Worm (Caenorhabditis elegans) whole organism, young adult: ENCODE measurements around the gene T10G3.8.

Experiments
- F33H1.4 ChIP-seq: fragments of 200-800 bp; sonication (Bioruptor generic); IDR thresholded peaks from 2 replicates; pipeline ENCODE4 v1.3.6; 2022; ENCODE audit warnings: missing genetic modification reagents, missing genetic modification characterization, missing compliant biosample characterization
- F55B11.4 ChIP-seq: sonication (generic microtip); optimal IDR thresholded peaks from 2 replicates; lab custom pipeline; 2016; ENCODE audit warnings: missing compliant biosample characterization, missing genetic modification characterization, borderline replicate concordance; ENCODE audit not compliant: insufficient read depth
- T07F8.4 ChIP-seq: sonication (generic microtip); optimal IDR thresholded peaks from 2 replicates; lab custom pipeline; 2016; ENCODE audit warnings: mild to moderate bottlenecking, missing genetic modification characterization, moderate library complexity, missing compliant biosample characterization
- T26A5.8 ChIP-seq: sonication (generic microtip); optimal IDR thresholded peaks from 2 replicates; lab custom pipeline; 2016; ENCODE audit warnings: missing genetic modification characterization, missing compliant biosample characterization
- Y79H2A.3 ChIP-seq: fragments of 200-800 bp; sonication (Bioruptor generic); conservative IDR thresholded peaks from 2 replicates; pipeline ENCODE4 v1.3.6; 2022; ENCODE audit warnings: missing genetic modification reagents, missing genetic modification characterization, missing compliant biosample characterization
- Y95B8A.8 ChIP-seq: fragments of 200-800 bp; sonication (Bioruptor generic); IDR thresholded peaks from 2 replicates; pipeline ENCODE4 v1.3.6; 2022; ENCODE audit warnings: missing genetic modification reagents, missing genetic modification characterization, missing compliant biosample characterization
- ama-1 ChIP-seq, 3 experiments: fragments of 150-350 bp in 1 of 3; sonication (generic microtip) in 2 of 3; optimal IDR thresholded peaks; 2 replicates each; lab custom pipeline; 2014 to 2018; ENCODE audit warnings: missing biosample characterization in 2 of 3, missing genetic modification characterization in 2 of 3, missing genetic modification reagents in 2 of 3
- aptf-2 ChIP-seq: fragments of 200-800 bp; sonication (Bioruptor generic); conservative IDR thresholded peaks from 2 replicates; pipeline ENCODE4 v1.3.6; 2022; ENCODE audit warnings: missing genetic modification reagents, missing genetic modification characterization, missing compliant biosample characterization
- aptf-3 ChIP-seq: fragments of 200-800 bp; sonication (Bioruptor generic); IDR thresholded peaks from 2 replicates; pipeline ENCODE4 v1.3.6; 2022; ENCODE audit warnings: missing genetic modification characterization, missing compliant biosample characterization
- atf-7 ChIP-seq: sonication (generic microtip); optimal IDR thresholded peaks from 2 replicates; lab custom pipeline; 2017; ENCODE audit warnings: mild to moderate bottlenecking, missing genetic modification characterization, missing compliant biosample characterization
- attf-6 ChIP-seq: fragments of 200-800 bp; sonication (Bioruptor generic); IDR thresholded peaks from 2 replicates; pipeline ENCODE4 v1.3.6; 2022; ENCODE audit warnings: missing genetic modification reagents, missing genetic modification characterization, missing compliant biosample characterization
- bed-1 ChIP-seq: fragments of 200-800 bp; sonication (Bioruptor generic); IDR thresholded peaks from 2 replicates; pipeline ENCODE4 v1.3.6; 2022; ENCODE audit warnings: missing genetic modification reagents, missing genetic modification characterization, missing compliant biosample characterization
- cebp-2 ChIP-seq: fragments of 200-800 bp; sonication (Bioruptor generic); IDR thresholded peaks from 2 replicates; pipeline ENCODE4 v1.3.6; 2022; ENCODE audit warnings: missing genetic modification characterization, missing compliant biosample characterization
- ceh-27 ChIP-seq: fragments of 200-800 bp; sonication (Bioruptor generic); optimal IDR thresholded peaks from 2 replicates; lab custom pipeline; 2018; ENCODE audit warnings: mild to moderate bottlenecking, missing genetic modification characterization, moderate library complexity, missing compliant biosample characterization
- ceh-58 ChIP-seq: fragments of 200-800 bp; sonication (Bioruptor generic); IDR thresholded peaks from 2 replicates; pipeline ENCODE4 v1.3.6; 2022; ENCODE audit warnings: missing genetic modification characterization, missing compliant biosample characterization
- ceh-79 ChIP-seq: sonication (generic microtip); optimal IDR thresholded peaks from 2 replicates; lab custom pipeline; 2017; ENCODE audit warnings: mild to moderate bottlenecking, missing genetic modification characterization, missing compliant biosample characterization
- chd-7 ChIP-seq: sonication (generic microtip); optimal IDR thresholded peaks from 2 replicates; lab custom pipeline; 2016; ENCODE audit warnings: mild to moderate bottlenecking, missing genetic modification characterization, moderate library complexity, missing compliant biosample characterization
- die-1 ChIP-seq: sonication (generic microtip); optimal IDR thresholded peaks from 2 replicates; lab custom pipeline; 2016; ENCODE audit warnings: missing genotype, mild to moderate bottlenecking, missing genetic modification characterization, missing compliant biosample characterization
- dox-1 ChIP-seq: fragments of 200-800 bp; sonication (Bioruptor generic); IDR thresholded peaks from 2 replicates; pipeline ENCODE4 v1.3.6; 2022; ENCODE audit warnings: missing genetic modification reagents, missing genetic modification characterization, missing compliant biosample characterization
- dpl-1 ChIP-seq: fragments of 150-350 bp; optimal IDR thresholded peaks from 2 replicates; lab custom pipeline; 2014; ENCODE audit warnings: missing biosample characterization, missing genetic modification reagents, missing genetic modification characterization
- egl-44 ChIP-seq: fragments of 200-800 bp; sonication (Bioruptor generic); IDR thresholded peaks from 2 replicates; pipeline ENCODE4 v1.3.6; 2022; ENCODE audit warnings: missing genetic modification reagents, missing genetic modification characterization, missing compliant biosample characterization
- ekl-4 ChIP-seq: fragments of 200-800 bp; sonication (Bioruptor generic); IDR thresholded peaks from 2 replicates; pipeline ENCODE4 v1.3.6; 2022; ENCODE audit warnings: missing genetic modification reagents, missing genetic modification characterization, missing compliant biosample characterization
- hmg-1.2 ChIP-seq: fragments of 200-800 bp; sonication (Bioruptor generic); IDR thresholded peaks from 2 replicates; pipeline ENCODE4 v1.3.6; 2022; ENCODE audit warnings: missing genetic modification reagents, missing genetic modification characterization, missing compliant biosample characterization
- lag-1 ChIP-seq: fragments of 200-800 bp; sonication (Bioruptor generic); IDR thresholded peaks from 2 replicates; pipeline ENCODE4 v1.3.6; 2022; ENCODE audit warnings: missing genetic modification reagents, missing genetic modification characterization, missing compliant biosample characterization
- lir-1 ChIP-seq: fragments of 200-800 bp; sonication (Bioruptor generic); conservative IDR thresholded peaks from 2 replicates; pipeline ENCODE4 v1.3.6; 2022; ENCODE audit warnings: missing genetic modification reagents, missing genetic modification characterization, missing compliant biosample characterization
- nfyb-1 ChIP-seq: fragments of 200-800 bp; sonication (Bioruptor generic); IDR thresholded peaks from 2 replicates; pipeline ENCODE4 v1.3.6; 2022; ENCODE audit warnings: missing genetic modification reagents, missing genetic modification characterization, missing compliant biosample characterization
- nhr-120 ChIP-seq: fragments of 200-800 bp; sonication (Bioruptor generic); IDR thresholded peaks from 2 replicates; pipeline ENCODE4 v1.3.6; 2022; ENCODE audit warnings: missing genetic modification characterization, missing compliant biosample characterization
- nhr-90 ChIP-seq: sonication (generic microtip); optimal IDR thresholded peaks from 2 replicates; lab custom pipeline; 2016; ENCODE audit warnings: missing genotype, mild to moderate bottlenecking, missing genetic modification characterization, missing compliant biosample characterization
- pbrm-1 ChIP-seq: fragments of 200-800 bp; sonication (Bioruptor generic); IDR thresholded peaks from 2 replicates; pipeline ENCODE4 v1.3.6; 2022; ENCODE audit warnings: missing genetic modification reagents, missing genetic modification characterization, missing compliant biosample characterization
- repo-1 ChIP-seq: sonication (generic microtip); optimal IDR thresholded peaks from 2 replicates; lab custom pipeline; 2017; ENCODE audit warnings: mild to moderate bottlenecking, missing genetic modification characterization, missing compliant biosample characterization
- sdz-38 ChIP-seq: sonication (generic microtip); optimal IDR thresholded peaks from 2 replicates; lab custom pipeline; 2016; ENCODE audit warnings: missing genotype, missing genetic modification characterization, missing compliant biosample characterization
- snpc-3.4 ChIP-seq: sonication (generic microtip); optimal IDR thresholded peaks from 2 replicates; lab custom pipeline; 2017; ENCODE audit warnings: missing genetic modification characterization, mild to moderate bottlenecking, missing compliant biosample characterization, antibody characterized with exemption, moderate library complexity, missing genotype, missing genetic modification reagents
- tlf-1 ChIP-seq: fragments of 200-800 bp; sonication (Bioruptor generic); optimal IDR thresholded peaks from 2 replicates; lab custom pipeline; 2018; ENCODE audit warnings: mild to moderate bottlenecking, missing genetic modification characterization, missing compliant biosample characterization
- unc-130 ChIP-seq: sonication (generic microtip); optimal IDR thresholded peaks from 2 replicates; lab custom pipeline; 2016; ENCODE audit warnings: missing genetic modification reagents, missing genetic modification characterization, missing compliant biosample characterization
- ztf-26 ChIP-seq: sonication (generic microtip); optimal IDR thresholded peaks from 2 replicates; lab custom pipeline; 2017; ENCODE audit warnings: missing genetic modification characterization, missing compliant biosample characterization
- ztf-6 ChIP-seq: fragments of 200-800 bp; sonication (Bioruptor generic); IDR thresholded peaks from 2 replicates; pipeline ENCODE4 v1.3.6; 2022; ENCODE audit warnings: missing genetic modification reagents, missing genetic modification characterization, missing compliant biosample characterization

The T10G3.8 gene

ce11 chrV:13476350-13476749, at the start of gene T10G3.8:
Gene T10G3.8, minus strand, starts transcription at chrV:13476450.
- TF ChIP-seq Y79H2A.3 (GFP tag; lab: Robert Waterston, UW), result no peak
- no peak for TF ChIP-seq sdz-38 (tag; lab: Kevin White, UChicago)
- TF ChIP-seq lir-1 (GFP tag; lab: Robert Waterston, UW), result no peak
- no peak for TF ChIP-seq hmg-1.2 (GFP tag; lab: Robert Waterston, UW)
- TF ChIP-seq ceh-27 (GFP tag; lab: Kevin White, UChicago), result no peak
- TF ChIP-seq nhr-120 (GFP tag; lab: Robert Waterston, UW), result no peak
- no peak for TF ChIP-seq die-1
- TF ChIP-seq unc-130 (GFP tag; lab: Kevin White, UChicago), result no peak

ce11 chrV:13523194-13523593, 46.9 kb upstream of the T10G3.8 start, which contains the start of gene R11G10.3:
Gene R11G10.3, plus strand, starts transcription at chrV:13523494.
- no peak for TF ChIP-seq ekl-4 (GFP tag; lab: Robert Waterston, UW)
- TF ChIP-seq, all 124 proteins: peak for 0

- TF ChIP-seq tlf-1 (no peak), ekl-4 (GFP tag; lab: Robert Waterston, UW) (no peak)
Measured at ce11 chrV:13515115-13515514, 38.9 kb upstream of the T10G3.8 start, which contains the start of gene semi-1. Gene semi-1, minus strand, starts transcription at chrV:13515215.

- TF ChIP-seq nhr-120 (GFP tag; lab: Robert Waterston, UW) (no peak), cebp-2 (GFP tag; lab: Robert Waterston, UW) (no peak), snpc-3.4 (tag; lab: Kevin White, UChicago) (no peak), F55B11.4 (tag; lab: Kevin White, UChicago) (no peak), bed-1 (GFP tag; lab: Robert Waterston, UW) (no peak), ama-1 (optimal IDR thresholded peaks at IDR 0.05; lab: Kevin White, UChicago) (no peak), ama-1 (GFP tag; optimal IDR thresholded peaks at IDR 0.05; lab: Kevin White, UChicago) (no peak), ceh-79 (tag; lab: Kevin White, UChicago) (no peak), lag-1 (no peak), T26A5.8 (no peak), egl-44 (GFP tag; lab: Robert Waterston, UW) (no peak)
Measured at ce11 chrV:13512515-13512914, 36.3 kb upstream of the T10G3.8 start.

ce11 chrV:13511618-13512017, 35.4 kb upstream of the T10G3.8 start, which contains the start of gene avr-15:
Gene avr-15, minus strand, starts transcription at chrV:13511718.
- no peak for TF ChIP-seq Y95B8A.8 (GFP tag; lab: Robert Waterston, UW)
- no peak for TF ChIP-seq attf-6 (GFP tag; lab: Robert Waterston, UW)
- no peak for TF ChIP-seq aptf-2 (GFP tag; lab: Robert Waterston, UW)
- no peak for TF ChIP-seq dpl-1 (GFP tag; lab: Kevin White, UChicago)
- no peak for TF ChIP-seq nhr-90 (tag; lab: Kevin White, UChicago)
- TF ChIP-seq repo-1 (tag; lab: Kevin White, UChicago), result no peak
- no peak for TF ChIP-seq chd-7
- TF ChIP-seq F33H1.4 (GFP tag; lab: Robert Waterston, UW), result no peak
- no peak for TF ChIP-seq aptf-3 (GFP tag; lab: Robert Waterston, UW)
- no peak for TF ChIP-seq T07F8.4 (tag; lab: Kevin White, UChicago)
- TF ChIP-seq nfyb-1 (GFP tag; lab: Robert Waterston, UW), result no peak
- no peak for TF ChIP-seq ceh-58 (GFP tag; lab: Robert Waterston, UW)
- TF ChIP-seq dox-1 (GFP tag; lab: Robert Waterston, UW), result no peak
- no peak for TF ChIP-seq atf-7 (tag; lab: Kevin White, UChicago)
- no peak for TF ChIP-seq pbrm-1 (GFP tag; lab: Robert Waterston, UW)
- TF ChIP-seq ztf-6 (GFP tag; lab: Robert Waterston, UW), result no peak
- TF ChIP-seq Y79H2A.3 (GFP tag; lab: Robert Waterston, UW), result no peak
- no peak for TF ChIP-seq unc-130 (GFP tag; lab: Kevin White, UChicago)
- no peak for TF ChIP-seq ztf-26
